Fruit fly (Drosophila melanogaster): Measurements from ENCODE around the gene LanA.

DNA sequence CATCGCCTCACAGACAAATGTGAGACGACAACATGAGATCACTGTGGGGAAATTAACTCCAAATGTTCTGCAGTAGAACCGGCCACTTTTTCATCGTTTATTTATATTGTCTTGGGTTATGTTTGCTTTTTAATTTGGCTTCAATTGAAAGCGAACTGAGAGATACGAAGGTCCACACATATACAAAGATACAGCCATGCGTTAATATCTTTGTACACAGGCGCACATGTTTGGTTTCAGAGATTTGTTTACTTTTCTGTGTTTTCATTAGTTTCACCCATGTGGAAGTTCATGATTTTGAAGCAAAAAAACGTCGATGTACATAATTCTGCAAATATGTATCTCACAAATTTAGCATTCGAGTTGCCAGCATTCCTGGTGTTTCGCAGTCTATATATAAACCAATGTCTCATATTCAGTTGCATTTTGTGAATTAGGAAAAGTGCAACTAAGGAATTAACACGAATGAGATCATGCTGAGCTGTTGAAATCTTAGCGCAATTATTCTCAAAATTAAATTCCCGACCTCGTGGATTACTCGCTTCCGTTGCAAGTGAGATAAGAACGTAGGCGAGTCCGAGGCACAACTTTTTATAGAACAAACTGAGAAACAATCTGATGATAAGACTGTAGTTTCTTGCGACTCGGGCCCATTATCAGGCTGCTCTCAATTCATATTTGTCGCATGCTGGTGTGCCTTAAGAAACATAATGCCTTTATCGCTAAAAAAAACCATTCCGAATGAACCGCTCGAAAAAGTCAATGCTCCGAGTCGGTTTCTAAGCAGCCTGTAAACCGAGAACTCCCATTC lies 1.6 kb downstream of the LanA start:
- TF ChIP-seq psq (optimal IDR thresholded peaks at IDR 0.05) (no peak), Sin3A (optimal IDR thresholded peaks at IDR 0.05) (no peak), h (optimal IDR thresholded peaks at IDR 0.05) (no peak)
